Worm (Caenorhabditis elegans) whole organism, L2 larva: ENCODE results near the gene T01E8.1.

Experiments
- C34F6.9 ChIP-seq: fragments of 150-350 bp; optimal IDR thresholded peaks from 2 replicates; lab custom pipeline; 2014; ENCODE audit warnings: missing biosample characterization, missing genetic modification characterization
- F13H6.1 ChIP-seq: sonication (generic microtip); optimal IDR thresholded peaks from 2 replicates; lab custom pipeline; 2016; ENCODE audit warnings: missing genetic modification characterization, missing compliant biosample characterization
- Y55F3AM.14 ChIP-seq: fragments of 200-800 bp; sonication (Bioruptor generic); optimal IDR thresholded peaks from 2 replicates; lab custom pipeline; 2018; ENCODE audit warnings: mild to moderate bottlenecking, missing genetic modification characterization, missing compliant biosample characterization
- ZK546.5 ChIP-seq: sonication (generic microtip); optimal IDR thresholded peaks from 2 replicates; lab custom pipeline; 2017; ENCODE audit warnings: missing biosample characterization, missing genetic modification characterization
- alr-1 ChIP-seq: fragments of 150-350 bp; optimal IDR thresholded peaks from 2 replicates; lab custom pipeline; 2014; ENCODE audit warnings: missing biosample characterization, missing genetic modification characterization
- ama-1 ChIP-seq: fragments of 150-350 bp; optimal IDR thresholded peaks from 2 replicates; lab custom pipeline; 2018; ENCODE audit warnings: inconsistent platforms
- blmp-1 ChIP-seq: sonication (generic microtip); optimal IDR thresholded peaks from 2 replicates; lab custom pipeline; 2017; ENCODE audit warnings: missing genetic modification characterization, mild to moderate bottlenecking, missing compliant biosample characterization, antibody characterized with exemption, moderate library complexity; ENCODE audit not compliant: insufficient read depth
- crh-2 ChIP-seq: sonication (generic microtip); optimal IDR thresholded peaks from 2 replicates; lab custom pipeline; 2017; ENCODE audit warnings: missing biosample characterization, missing genetic modification characterization
- dmd-4 ChIP-seq: sonication (generic microtip); optimal IDR thresholded peaks from 2 replicates; lab custom pipeline; 2017; ENCODE audit warnings: missing biosample characterization, missing genetic modification characterization
- egl-27 ChIP-seq: sonication (generic microtip); optimal IDR thresholded peaks from 3 replicates; lab custom pipeline; 2017; ENCODE audit warnings: missing biosample characterization, missing genetic modification reagents, missing genetic modification characterization
- elt-1 ChIP-seq: fragments of 150-350 bp; optimal IDR thresholded peaks from 2 replicates; lab custom pipeline; 2014; ENCODE audit warnings: missing biosample characterization, missing genetic modification characterization
- elt-3 ChIP-seq: sonication (generic microtip); optimal IDR thresholded peaks from 2 replicates; lab custom pipeline; 2017; ENCODE audit warnings: missing biosample characterization, missing genetic modification characterization
- fos-1 ChIP-seq: fragments of 150-350 bp; optimal IDR thresholded peaks from 2 replicates; lab custom pipeline; 2014; ENCODE audit warnings: missing biosample characterization, missing genetic modification characterization
- gmeb-1 ChIP-seq: fragments of 150-350 bp; optimal IDR thresholded peaks from 2 replicates; lab custom pipeline; 2014; ENCODE audit warnings: missing biosample characterization, missing genetic modification characterization
- lin-11 ChIP-seq: fragments of 150-350 bp; sonication (generic microtip); optimal IDR thresholded peaks from 2 replicates; lab custom pipeline; 2014; ENCODE audit warnings: missing biosample characterization, missing genetic modification characterization, inconsistent platforms, mixed read lengths
- lsy-2 ChIP-seq, 2 experiments: fragments of 150-350 bp in 1 of 2; sonication (generic microtip) in 1 of 2; optimal IDR thresholded peaks; 2 replicates each; lab custom pipeline; 2014 to 2017; ENCODE audit warnings: missing biosample characterization in 2 of 2, missing genetic modification characterization in 2 of 2
- mab-5 ChIP-seq: fragments of 150-350 bp; optimal IDR thresholded peaks from 2 replicates; lab custom pipeline; 2014; ENCODE audit warnings: missing biosample characterization, missing genetic modification characterization
- mbf-1 ChIP-seq: sonication (generic microtip); optimal IDR thresholded peaks from 2 replicates; lab custom pipeline; 2017; ENCODE audit warnings: missing biosample characterization, missing genetic modification characterization
- mdl-1 ChIP-seq, 2 experiments: fragments of 150-350 bp in 1 of 2; sonication (generic microtip) in 1 of 2; optimal IDR thresholded peaks; 2 replicates each; lab custom pipeline; 2017; ENCODE audit warnings: missing biosample characterization in 2 of 2, missing genetic modification characterization in 2 of 2
- nhr-10 ChIP-seq: sonication (generic microtip); optimal IDR thresholded peaks from 2 replicates; lab custom pipeline; 2017; ENCODE audit warnings: missing biosample characterization, missing genetic modification characterization
- nhr-11 ChIP-seq: fragments of 150-350 bp; optimal IDR thresholded peaks from 2 replicates; lab custom pipeline; 2014; ENCODE audit warnings: missing biosample characterization, missing genetic modification characterization
- nhr-12 ChIP-seq: fragments of 150-350 bp; optimal IDR thresholded peaks from 2 replicates; lab custom pipeline; 2014; ENCODE audit warnings: missing biosample characterization, missing genetic modification characterization
- nhr-129 ChIP-seq: fragments of 150-350 bp; optimal IDR thresholded peaks from 2 replicates; lab custom pipeline; 2014; ENCODE audit warnings: missing biosample characterization, missing genetic modification characterization
- nhr-23 ChIP-seq: fragments of 150-350 bp; optimal IDR thresholded peaks from 2 replicates; lab custom pipeline; 2014; ENCODE audit warnings: missing biosample characterization, missing genetic modification reagents, missing genetic modification characterization
- nhr-237 ChIP-seq: fragments of 150-350 bp; optimal IDR thresholded peaks from 2 replicates; lab custom pipeline; 2014; ENCODE audit warnings: missing biosample characterization, missing genetic modification characterization
- nhr-6 ChIP-seq: fragments of 150-350 bp; optimal IDR thresholded peaks from 2 replicates; lab custom pipeline; 2014; ENCODE audit warnings: missing biosample characterization, missing genetic modification characterization
- nhr-77 ChIP-seq: fragments of 150-350 bp; optimal IDR thresholded peaks from 2 replicates; lab custom pipeline; 2014; ENCODE audit warnings: missing biosample characterization, missing genetic modification characterization
- peb-1 ChIP-seq: fragments of 150-350 bp; optimal IDR thresholded peaks from 2 replicates; lab custom pipeline; 2014; ENCODE audit warnings: missing biosample characterization, missing genetic modification characterization
- sem-4 ChIP-seq: fragments of 150-350 bp; optimal IDR thresholded peaks from 2 replicates; lab custom pipeline; 2014; ENCODE audit warnings: missing biosample characterization, missing genetic modification reagents, missing genetic modification characterization
- sma-3 ChIP-seq: sonication (generic microtip); optimal IDR thresholded peaks from 2 replicates; lab custom pipeline; 2016; ENCODE audit warnings: missing genetic modification reagents, missing genetic modification characterization, missing compliant biosample characterization
- sma-9 ChIP-seq, 2 experiments: fragments of 150-350 bp in 1 of 2; sonication (generic microtip) in 1 of 2; optimal IDR thresholded peaks; 2 replicates each; lab custom pipeline; 2014 to 2016; ENCODE audit warnings: missing genetic modification characterization in 2 of 2, mild to moderate bottlenecking in 1 of 2, missing biosample characterization in 1 of 2, missing compliant biosample characterization in 1 of 2, missing genetic modification reagents in 1 of 2, moderate library complexity in 1 of 2
- snpc-4 ChIP-seq: fragments of 150-350 bp; optimal IDR thresholded peaks from 2 replicates; lab custom pipeline; 2014; ENCODE audit warnings: missing biosample characterization, missing genetic modification characterization
- unc-39 ChIP-seq: fragments of 150-350 bp; optimal IDR thresholded peaks from 2 replicates; lab custom pipeline; 2014; ENCODE audit warnings: missing biosample characterization, missing genetic modification characterization
- unc-55 ChIP-seq: fragments of 150-350 bp; sonication (generic microtip); optimal IDR thresholded peaks from 3 replicates; lab custom pipeline; 2014; ENCODE audit warnings: missing biosample characterization, missing genetic modification reagents, missing genetic modification characterization
- unc-62 ChIP-seq: fragments of 150-350 bp; optimal IDR thresholded peaks from 2 replicates; lab custom pipeline; 2014; ENCODE audit warnings: missing biosample characterization, missing genetic modification reagents, missing genetic modification characterization
- zag-1 ChIP-seq: fragments of 150-350 bp; optimal IDR thresholded peaks from 2 replicates; lab custom pipeline; 2014; ENCODE audit warnings: missing biosample characterization, missing genetic modification characterization
- ztf-1 ChIP-seq: fragments of 200-800 bp; sonication (Bioruptor generic); conservative IDR thresholded peaks from 2 replicates; pipeline ENCODE4 v1.3.6; 2022; ENCODE audit warnings: missing genetic modification characterization, missing compliant biosample characterization

T01E8.1 gene

ce11 chrII:10222577-10222976 is 16.1 kb downstream of the T01E8.1 start, which contains the start of gene plc-3:
TSS of gene plc-3 (plus strand) at chrII:10222877.
- TF ChIP-seq alr-1 (tag; lab: Kevin White, UChicago) (no peak), blmp-1 (tag; lab: Kevin White, UChicago) (no peak), nhr-129 (tag; lab: Kevin White, UChicago) (no peak), sma-3 (no peak), C34F6.9 (tag; lab: Kevin White, UChicago) (no peak), dmd-4 (tag; lab: Kevin White, UChicago) (no peak), F13H6.1 (tag; lab: Kevin White, UChicago) (no peak)

ce11 chrII:10227030-10227429 is 20.5 kb downstream of the T01E8.1 start, which contains the start of gene srh-135:
TSS of gene srh-135 (minus strand) at chrII:10227130.
- TF ChIP-seq mab-5 (tag; lab: Kevin White, UChicago) (no peak), snpc-4 (tag; lab: Kevin White, UChicago) (no peak), ZK546.5 (tag; lab: Kevin White, UChicago) (no peak), ama-1 (no peak), sma-3 (no peak), mdl-1 (tag; optimal IDR thresholded peaks at IDR 0.05; lab: Kevin White, UChicago) (no peak), elt-1 (no peak), nhr-237 (tag; lab: Kevin White, UChicago) (no peak), gmeb-1 (tag; lab: Kevin White, UChicago) (no peak), egl-27 (no peak), unc-55 (GFP tag; lab: Kevin White, UChicago) (no peak), unc-39 (no peak), sma-9 (GFP tag; optimal IDR thresholded peaks at IDR 0.05; lab: Kevin White, UChicago) (no peak), sma-9 (tag; optimal IDR thresholded peaks at IDR 0.05; lab: Kevin White, UChicago) (no peak), peb-1 (tag; lab: Kevin White, UChicago) (no peak), nhr-11 (no peak), lin-11 (tag; lab: Kevin White, UChicago) (no peak), sem-4 (tag; lab: Kevin White, UChicago) (no peak), Y55F3AM.14 (GFP tag; lab: Kevin White, UChicago) (no peak), elt-3 (tag; lab: Kevin White, UChicago) (no peak)
- TF ChIP-seq, all 48 proteins: peak for 0

- TF ChIP-seq nhr-77 (tag; lab: Kevin White, UChicago) (no peak), nhr-12 (no peak), sem-4 (tag; lab: Kevin White, UChicago) (no peak), mab-5 (tag; lab: Kevin White, UChicago) (no peak), sma-3 (no peak), unc-62 (GFP tag; lab: Kevin White, UChicago) (no peak), dmd-4 (tag; lab: Kevin White, UChicago) (no peak), nhr-6 (no peak), ztf-1 (GFP tag; lab: Robert Waterston, UW) (no peak), mdl-1 (tag; optimal IDR thresholded peaks at IDR 0.05; lab: Kevin White, UChicago) (no peak), lsy-2 (tag; optimal IDR thresholded peaks at IDR 0.05; lab: Kevin White, UChicago) (no peak), unc-55 (GFP tag; lab: Kevin White, UChicago) (no peak), lin-11 (tag; lab: Kevin White, UChicago) (no peak), mbf-1 (tag; lab: Kevin White, UChicago) (no peak), crh-2 (tag; lab: Kevin White, UChicago) (no peak), nhr-10 (tag; lab: Kevin White, UChicago) (no peak), sma-9 (GFP tag; optimal IDR thresholded peaks at IDR 0.05; lab: Kevin White, UChicago) (no peak), sma-9 (tag; optimal IDR thresholded peaks at IDR 0.05; lab: Kevin White, UChicago) (no peak), gmeb-1 (tag; lab: Kevin White, UChicago) (no peak), nhr-23 (tag; lab: Kevin White, UChicago) (no peak)
Measured at ce11 chrII:10230972-10231371, 24.4 kb downstream of the T01E8.1 start, which contains the start of gene T01E8.8. TSS of gene T01E8.8 (plus strand) at chrII:10231272.

DNA sequence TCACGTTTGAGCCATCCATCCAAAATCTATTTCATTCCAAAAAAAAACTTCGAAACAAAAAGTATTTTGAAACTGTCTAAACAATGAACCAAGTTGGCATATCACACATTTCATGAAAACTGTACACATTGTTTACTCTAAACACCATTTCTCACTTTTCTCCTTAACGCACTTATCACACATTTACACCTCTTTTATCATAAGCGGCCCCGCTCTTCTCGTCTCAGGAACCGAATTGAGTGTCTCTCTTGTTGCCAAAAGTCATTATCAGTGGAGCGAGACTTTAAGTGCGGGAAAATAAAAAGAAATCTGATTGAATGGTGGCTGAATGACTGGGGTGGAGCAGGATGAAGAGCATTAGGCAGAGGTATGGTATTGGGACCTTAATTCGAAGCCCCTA is 25.3 kb downstream of the T01E8.1 start:
- TF ChIP-seq zag-1 (no peak), nhr-10 (tag; lab: Kevin White, UChicago) (no peak), fos-1 (peak; percentile 39)
